Fruit fly (Drosophila melanogaster) whole organism, embryonic: ENCODE results near the gene neur.
A peak's percentile ranks its signal among the peaks of the same experiment; 100 is the strongest.

Source experiments
- Antp ChIP-seq: fragments of 200-800 bp; sonication (Bioruptor generic); optimal IDR thresholded peaks from 3 replicates; lab custom pipeline; 2016; ENCODE audit warnings: missing biosample characterization, missing genetic modification characterization
- Asciz ChIP-seq: fragments of 200-800 bp; sonication (Bioruptor generic); optimal IDR thresholded peaks from 2 replicates; lab custom pipeline; 2017; ENCODE audit warnings: missing biosample characterization, mild to moderate bottlenecking, missing genetic modification characterization, missing genetic modification reagents
- Atf6 ChIP-seq: fragments of 200-800 bp; sonication (Bioruptor generic); IDR thresholded peaks from 2 replicates; pipeline ENCODE4 v1.3.6; 2022; ENCODE audit warnings: missing biosample characterization, missing genetic modification characterization
- Blimp-1 ChIP-seq: fragments of 200-800 bp; sonication (Bioruptor generic); optimal IDR thresholded peaks from 3 replicates; lab custom pipeline; 2018; ENCODE audit warnings: missing biosample characterization, missing genetic modification characterization, mild to moderate bottlenecking, moderate library complexity, missing genetic modification reagents
- Bteb2 ChIP-seq: fragments of 200-800 bp; sonication (Bioruptor generic); optimal IDR thresholded peaks from 2 replicates; lab custom pipeline; 2016; ENCODE audit warnings: missing biosample characterization, missing genetic modification characterization
- CG10147 ChIP-seq: fragments of 200-800 bp; sonication (Bioruptor generic); optimal IDR thresholded peaks from 2 replicates; lab custom pipeline; 2019; ENCODE audit warnings: missing biosample characterization, mild to moderate bottlenecking, missing genetic modification characterization, moderate library complexity
- CG10274 ChIP-seq: fragments of 200-800 bp; sonication (Bioruptor generic); optimal IDR thresholded peaks from 3 replicates; lab custom pipeline; 2017; ENCODE audit warnings: missing biosample characterization, mild to moderate bottlenecking, missing genetic modification characterization
- CG12236 ChIP-seq: fragments of 200-800 bp; sonication (Bioruptor generic); optimal IDR thresholded peaks from 2 replicates; lab custom pipeline; 2016; ENCODE audit warnings: missing biosample characterization, missing genetic modification characterization
- CG13296 ChIP-seq: fragments of 200-800 bp; sonication (Bioruptor generic); optimal IDR thresholded peaks from 3 replicates; lab custom pipeline; 2018; ENCODE audit warnings: missing biosample characterization, mild to moderate bottlenecking, missing genetic modification characterization
- CG14710 ChIP-seq: fragments of 200-800 bp; sonication (Bioruptor generic); optimal IDR thresholded peaks from 3 replicates; lab custom pipeline; 2019; ENCODE audit warnings: missing biosample characterization, mild to moderate bottlenecking, missing genetic modification characterization, moderate library complexity
- CG18262 ChIP-seq: fragments of 200-800 bp; optimal IDR thresholded peaks from 3 replicates; lab custom pipeline; 2019; ENCODE audit warnings: missing biosample characterization, mild to moderate bottlenecking, missing genetic modification characterization, moderate library complexity
- CG2116 ChIP-seq: fragments of 200-800 bp; sonication (Bioruptor generic); optimal IDR thresholded peaks from 3 replicates; lab custom pipeline; 2018; ENCODE audit warnings: missing biosample characterization, mild to moderate bottlenecking, missing genetic modification characterization
- CG34376 ChIP-seq: fragments of 200-800 bp; sonication (Bioruptor generic); optimal IDR thresholded peaks from 2 replicates; lab custom pipeline; 2018; ENCODE audit warnings: missing biosample characterization, mild to moderate bottlenecking, missing genetic modification characterization
- CG6791 ChIP-seq: fragments of 200-800 bp; sonication (Bioruptor generic); IDR thresholded peaks from 3 replicates; pipeline ENCODE4 v1.3.6; 2022; ENCODE audit warnings: missing biosample characterization, missing genetic modification characterization; ENCODE audit not compliant: partially characterized antibody
- CG8290 ChIP-seq, 3 experiments: fragments of 200-800 bp; sonication (Bioruptor generic); optimal IDR thresholded peaks; 2 replicates each; lab custom pipeline; 2016 to 2019; ENCODE audit warnings: missing biosample characterization in 3 of 3, missing genetic modification characterization in 3 of 3, mild to moderate bottlenecking in 2 of 3, moderate library complexity in 1 of 3
- CG8478 ChIP-seq: fragments of >200 bp; optimal IDR thresholded peaks from 2 replicates; lab custom pipeline; 2018
- Camta ChIP-seq: fragments of 200-800 bp; sonication (Bioruptor generic); optimal IDR thresholded peaks from 2 replicates; lab custom pipeline; 2016; ENCODE audit warnings: missing biosample characterization, missing genetic modification characterization
- CkIIα-i1 ChIP-seq: fragments of 200-800 bp; sonication (Bioruptor generic); IDR thresholded peaks from 2 replicates; pipeline ENCODE4 v1.3.6; 2022; ENCODE audit warnings: missing biosample characterization, missing genetic modification characterization
- Dbx ChIP-seq: fragments of 200-800 bp; sonication (Bioruptor generic); IDR thresholded peaks from 3 replicates; pipeline ENCODE4 v1.3.6; 2022; ENCODE audit warnings: missing biosample characterization, missing genetic modification characterization
- HHEX ChIP-seq: fragments of 200-800 bp; sonication (Bioruptor generic); optimal IDR thresholded peaks from 3 replicates; lab custom pipeline; 2017; ENCODE audit warnings: missing biosample characterization, mild to moderate bottlenecking, missing genetic modification characterization, missing genetic modification reagents
- HLH54F ChIP-seq: fragments of 200-800 bp; sonication (Bioruptor generic); optimal IDR thresholded peaks from 3 replicates; lab custom pipeline; 2016; ENCODE audit warnings: missing biosample characterization, missing genetic modification characterization
- NC2β ChIP-seq: fragments of 200-800 bp; sonication (Bioruptor generic); optimal IDR thresholded peaks from 2 replicates; lab custom pipeline; 2016; ENCODE audit warnings: missing biosample characterization, missing genetic modification characterization
- Six4 ChIP-seq: fragments of 200-800 bp; sonication (Bioruptor generic); optimal IDR thresholded peaks from 2 replicates; lab custom pipeline; 2016; ENCODE audit warnings: missing biosample characterization, missing genetic modification characterization
- Ssrp ChIP-seq: fragments of 200-800 bp; sonication (Bioruptor generic); optimal IDR thresholded peaks from 2 replicates; lab custom pipeline; 2018; ENCODE audit warnings: missing biosample characterization, mild to moderate bottlenecking, missing genetic modification characterization, moderate library complexity
- aop ChIP-seq: fragments of 200-800 bp; sonication (Bioruptor generic); IDR thresholded peaks from 2 replicates; pipeline ENCODE4 v1.3.6; 2022; ENCODE audit warnings: missing biosample characterization, missing genetic modification characterization
- ap ChIP-seq: fragments of 200-800 bp; sonication (Bioruptor generic); IDR thresholded peaks from 2 replicates; pipeline ENCODE4 v1.3.6; 2022; ENCODE audit warnings: missing biosample characterization, missing genetic modification characterization
- ara ChIP-seq: fragments of 200-800 bp; sonication (Bioruptor generic); IDR thresholded peaks from 2 replicates; pipeline ENCODE4 v1.3.6; 2022; ENCODE audit warnings: missing biosample characterization, missing genetic modification characterization
- ash1 ChIP-seq: fragments of 200-800 bp; sonication (Bioruptor generic); optimal IDR thresholded peaks from 2 replicates; lab custom pipeline; 2018; ENCODE audit warnings: missing biosample characterization, mild to moderate bottlenecking, missing genetic modification characterization
- bcd ChIP-seq: fragments of 200-800 bp; sonication (Bioruptor generic); optimal IDR thresholded peaks from 2 replicates; lab custom pipeline; 2017; ENCODE audit warnings: missing biosample characterization, mild to moderate bottlenecking, missing genetic modification characterization
- bsh ChIP-seq, 2 experiments: fragments of 200-800 bp; sonication (Bioruptor generic); optimal IDR thresholded peaks; 2 replicates each; lab custom pipeline; 2017 to 2018; ENCODE audit warnings: mild to moderate bottlenecking in 2 of 2, missing biosample characterization in 2 of 2, missing genetic modification characterization in 2 of 2, moderate library complexity in 1 of 2
- caup ChIP-seq: fragments of 200-800 bp; sonication (Bioruptor generic); optimal IDR thresholded peaks from 3 replicates; lab custom pipeline; 2017; ENCODE audit warnings: missing biosample characterization, mild to moderate bottlenecking, missing genetic modification characterization, moderate library complexity; ENCODE audit not compliant: severe bottlenecking
- da ChIP-seq: fragments of 200-800 bp; sonication (Bioruptor generic); optimal IDR thresholded peaks from 2 replicates; lab custom pipeline; 2016; ENCODE audit warnings: missing biosample characterization, missing genetic modification characterization
- ewg ChIP-seq: fragments of 200-800 bp; sonication (Bioruptor generic); optimal IDR thresholded peaks from 3 replicates; lab custom pipeline; 2017; ENCODE audit warnings: mild to moderate bottlenecking, missing biosample characterization, missing genetic modification reagents, missing genetic modification characterization
- gt ChIP-seq: fragments of 200-800 bp; sonication (Bioruptor generic); IDR thresholded peaks from 2 replicates; pipeline ENCODE4 v1.3.6; 2022; ENCODE audit warnings: missing biosample characterization, missing genetic modification characterization
- ham ChIP-seq: fragments of 200-800 bp; sonication (Bioruptor generic); IDR thresholded peaks from 2 replicates; pipeline ENCODE4 v1.3.6; 2022; ENCODE audit warnings: missing biosample characterization, missing genetic modification characterization
- hb ChIP-seq: fragments of 200-800 bp; sonication (Bioruptor generic); IDR thresholded peaks from 3 replicates; pipeline ENCODE4 v1.3.6; 2022; ENCODE audit warnings: missing biosample characterization, missing genetic modification characterization; ENCODE audit not compliant: partially characterized antibody
- hbn ChIP-seq: fragments of 200-800 bp; sonication (Bioruptor generic); IDR thresholded peaks from 2 replicates; pipeline ENCODE4 v1.3.6; 2022; ENCODE audit warnings: missing biosample characterization, missing genetic modification characterization; ENCODE audit not compliant: partially characterized antibody
- hkb ChIP-seq, 2 experiments: fragments of 200-800 bp in 1 of 2; fragments of >200 bp in 1 of 2; sonication (Bioruptor generic) in 1 of 2; IDR thresholded peaks in 1 of 2; optimal IDR thresholded peaks in 1 of 2; 2 replicates each; pipeline versions ENCODE4 v1.3.6 to Lab custom; 2017 to 2022; ENCODE audit warnings: missing biosample characterization in 1 of 2, missing genetic modification characterization in 1 of 2
- lab ChIP-seq: fragments of 200-800 bp; sonication (Bioruptor generic); optimal IDR thresholded peaks from 3 replicates; lab custom pipeline; 2017; ENCODE audit warnings: missing biosample characterization, missing genetic modification characterization, mild to moderate bottlenecking, moderate library complexity, missing genetic modification reagents
- lilli ChIP-seq: fragments of 200-800 bp; sonication (Bioruptor generic); optimal IDR thresholded peaks from 3 replicates; lab custom pipeline; 2016; ENCODE audit warnings: missing biosample characterization, missing genetic modification characterization
- pan ChIP-seq, 4 experiments: fragments of >200 bp in 3 of 4; fragments of 200-800 bp in 1 of 4; sonication (Bioruptor generic) in 1 of 4; optimal IDR thresholded peaks in 3 of 4; IDR thresholded peaks in 1 of 4; 2 replicates each; pipeline versions ENCODE4 v1.3.6 to Lab custom; 2017 to 2022; ENCODE audit warnings: missing biosample characterization in 2 of 4, missing genetic modification characterization in 2 of 4, mixed read lengths in 1 of 4
- psq ChIP-seq: fragments of 200-800 bp; sonication (Bioruptor generic); optimal IDR thresholded peaks from 2 replicates; lab custom pipeline; 2017; ENCODE audit warnings: missing biosample characterization, missing genetic modification characterization
- salm ChIP-seq: fragments of 200-800 bp; sonication (Bioruptor generic); optimal IDR thresholded peaks from 2 replicates; lab custom pipeline; 2018; ENCODE audit warnings: missing biosample characterization, mild to moderate bottlenecking, missing genetic modification characterization
- slou ChIP-seq: fragments of 200-800 bp; sonication (Bioruptor generic); optimal IDR thresholded peaks from 3 replicates; lab custom pipeline; 2016; ENCODE audit warnings: missing biosample characterization, missing genetic modification characterization
- tap ChIP-seq: fragments of 200-800 bp; optimal IDR thresholded peaks from 3 replicates; lab custom pipeline; 2019; ENCODE audit warnings: missing biosample characterization, mild to moderate bottlenecking, missing genetic modification characterization, moderate library complexity
- tgo ChIP-seq: fragments of 200-800 bp; sonication (Bioruptor generic); IDR thresholded peaks from 3 replicates; pipeline ENCODE4 v1.3.6; 2022; ENCODE audit warnings: missing biosample characterization, missing genetic modification characterization
- trem ChIP-seq: fragments of 200-800 bp; optimal IDR thresholded peaks from 3 replicates; lab custom pipeline; 2019; ENCODE audit warnings: missing biosample characterization, mild to moderate bottlenecking, missing genetic modification characterization, moderate library complexity
- tup ChIP-seq: fragments of 200-800 bp; sonication (Bioruptor generic); optimal IDR thresholded peaks from 2 replicates; lab custom pipeline; 2016; ENCODE audit warnings: missing biosample characterization, mild to moderate bottlenecking, missing genetic modification characterization, moderate library complexity
- unc-4 ChIP-seq: fragments of 200-800 bp; sonication (Bioruptor generic); IDR thresholded peaks from 2 replicates; pipeline ENCODE4 v1.3.6; 2022; ENCODE audit warnings: missing biosample characterization, missing genetic modification characterization; ENCODE audit not compliant: partially characterized antibody

neur gene

DNA sequence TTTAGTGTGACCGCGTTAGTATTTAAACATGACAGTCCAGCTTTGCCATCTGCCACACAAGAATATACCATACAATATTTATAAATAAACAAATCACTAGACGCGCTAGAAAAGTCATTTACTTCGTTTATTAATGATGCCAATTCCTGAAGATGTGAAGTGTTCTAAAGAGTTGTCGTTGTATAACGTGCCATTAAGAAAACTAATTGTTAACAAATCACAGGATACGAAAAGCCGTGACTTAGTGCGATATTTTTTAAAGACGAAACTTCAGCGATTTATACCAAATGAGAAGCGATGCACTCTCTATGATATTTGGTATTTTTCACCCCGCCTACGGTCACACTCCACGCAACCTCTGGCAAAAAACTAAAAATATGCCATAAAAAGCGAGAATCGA, at the start of gene neur (continued):
- TF ChIP-seq Bteb2 (no peak), HHEX (no peak), Camta (no peak), CG8478 (lab: Kevin White, UChicago) (no peak), CG2116 (GFP tag; lab: Kevin White, UChicago) (peak; percentile 54), CG14710 (tag; lab: Kevin White, UChicago) (peak; percentile 73), tgo (GFP tag; lab: Robert Waterston, UW) (peak; percentile 29; the same call in 2 of the 3 replicates), Six4 (GFP tag; lab: Kevin White, UChicago) (no peak), tup (GFP tag; lab: Kevin White, UChicago) (no peak), Blimp-1 (GFP tag; lab: Kevin White, UChicago) (no peak), unc-4 (GFP tag; lab: Robert Waterston, UW) (peak; percentile 72), Antp (GFP tag; lab: Kevin White, UChicago) (no peak), CG6791 (peak; percentile 59; the same call in 2 of the 3 replicates), bsh (GFP tag; optimal IDR thresholded peaks at IDR 0.05; lab: Kevin White, UChicago) (no peak), hbn (GFP tag; lab: Robert Waterston, UW) (0 out of 2 replicates have a peak, but pooled peaks have one; percentile 18), Dbx (0 out of 3 replicates have a peak, but pooled peaks have one; percentile 17), Asciz (GFP tag; lab: Kevin White, UChicago) (no peak), CkIIα-i1 (no peak), hb (GFP tag; lab: Robert Waterston, UW) (peak; percentile 60; the same call in 1 of the 3 replicates), NC2β (GFP tag; lab: Kevin White, UChicago) (peak; percentile 26), ap (GFP tag; lab: Robert Waterston, UW) (no peak), psq (no peak), Atf6 (GFP tag; lab: Robert Waterston, UW) (no peak), lab (GFP tag; lab: Kevin White, UChicago) (peak; percentile 18), pan (optimal IDR thresholded peaks at IDR 0.05; lab: Kevin White, UChicago) (no peak), pan (GFP tag; optimal IDR thresholded peaks at IDR 0.05 in 1 of 2, IDR thresholded peaks at IDR 0.05 in 1 of 2) (no peak), trem (tag; lab: Kevin White, UChicago) (peak; percentile 81), CG10274 (GFP tag; lab: Kevin White, UChicago) (no peak), tap (tag; lab: Kevin White, UChicago) (no peak), CG10147 (GFP tag; lab: Kevin White, UChicago) (peak; percentile 57), bcd (GFP tag; lab: Kevin White, UChicago) (peak; percentile 58), aop (GFP tag; lab: Robert Waterston, UW) (no peak), salm (tag; lab: Kevin White, UChicago) (no peak), Ssrp (tag; lab: Kevin White, UChicago) (peak; percentile 2), hkb (optimal IDR thresholded peaks at IDR 0.05; lab: Kevin White, UChicago) (no peak), hkb (GFP tag; IDR thresholded peaks at IDR 0.05; lab: Robert Waterston, UW) (no peak), caup (GFP tag; lab: Kevin White, UChicago) (no peak), lilli (GFP tag; lab: Kevin White, UChicago) (peak; percentile 35), HLH54F (GFP tag; lab: Kevin White, UChicago) (peak; percentile 17), ara (GFP tag; lab: Robert Waterston, UW) (no peak), CG8290 (GFP tag; optimal IDR thresholded peaks at IDR 0.05; lab: Kevin White, UChicago) (peak; percentile 24), CG8290 (tag; optimal IDR thresholded peaks at IDR 0.05; lab: Kevin White, UChicago) (peak in 1 of 2 experiments; percentile 1), CG12236 (GFP tag; lab: Kevin White, UChicago) (no peak), gt (GFP tag; lab: Robert Waterston, UW) (no peak), ham (GFP tag; lab: Robert Waterston, UW) (no peak), da (GFP tag; lab: Kevin White, UChicago) (no peak), slou (no peak), ewg (GFP tag; lab: Kevin White, UChicago) (no peak), CG18262 (tag; lab: Kevin White, UChicago) (peak; percentile 30), ash1 (GFP tag; lab: Kevin White, UChicago) (no peak), CG13296 (GFP tag; lab: Kevin White, UChicago) (no peak), CG34376 (GFP tag; lab: Kevin White, UChicago) (peak; percentile 19)
